Worm (Caenorhabditis elegans): Measurements from ENCODE around the gene pxmp-4.

pxmp-4 gene

ce11 chrIV:296849-297248, 40.1 kb downstream of the pxmp-4 start:
- TF ChIP-seq nhr-2 (tag; optimal IDR thresholded peaks at IDR 0.05), result no peak
- no peak for TF ChIP-seq drap-1 (GFP tag; optimal IDR thresholded peaks at IDR 0.05)
- TF ChIP-seq unc-120 (tag; optimal IDR thresholded peaks at IDR 0.05; ENCODE audit: poor library complexity, severe bottlenecking), result no peak
- no peak for TF ChIP-seq bed-3 (GFP tag; optimal IDR thresholded peaks at IDR 0.05)
- no peak for TF ChIP-seq mep-1 (tag; optimal IDR thresholded peaks at IDR 0.05)
- TF ChIP-seq ceh-43 (GFP tag; optimal IDR thresholded peaks at IDR 0.05), result no peak
- no peak for TF ChIP-seq ham-2 (GFP tag; optimal IDR thresholded peaks at IDR 0.05)
- no peak for TF ChIP-seq lin-32 (GFP tag; optimal IDR thresholded peaks at IDR 0.05)
- no peak for TF ChIP-seq nhr-237 (tag; optimal IDR thresholded peaks at IDR 0.05)
- TF ChIP-seq lin-13 (tag; optimal IDR thresholded peaks at IDR 0.05), result no peak
- TF ChIP-seq blmp-1 (tag; optimal IDR thresholded peaks at IDR 0.05), result no peak
- no peak for TF ChIP-seq mls-2 (tag; optimal IDR thresholded peaks at IDR 0.05)

- TF ChIP-seq lsy-2 (tag; optimal IDR thresholded peaks at IDR 0.05) (no peak), elt-1 (tag; optimal IDR thresholded peaks at IDR 0.05; ENCODE audit: borderline replicate concordance, insufficient read depth) (no peak), elt-3 (tag; optimal IDR thresholded peaks at IDR 0.05) (no peak)
These were observed 41.2 kb downstream of the pxmp-4 start for ce11 chrIV:295734-296201.

ce11 chrIV:294737-295136, 42.2 kb downstream of the pxmp-4 start:
- TF ChIP-seq hlh-1 (tag; optimal IDR thresholded peaks at IDR 0.05) (no peak), unc-120 (tag; optimal IDR thresholded peaks at IDR 0.05; ENCODE audit: poor library complexity, severe bottlenecking) (no peak), ces-1 (GFP tag; optimal IDR thresholded peaks at IDR 0.05) (no peak), bed-3 (GFP tag; optimal IDR thresholded peaks at IDR 0.05) (no peak), lsy-2 (tag; optimal IDR thresholded peaks at IDR 0.05) (no peak), tbx-8 (GFP tag; optimal IDR thresholded peaks at IDR 0.05) (no peak), sem-2 (GFP tag; optimal IDR thresholded peaks at IDR 0.05) (no peak), pha-4 (tag; optimal IDR thresholded peaks at IDR 0.05) (no peak), drap-1 (GFP tag; optimal IDR thresholded peaks at IDR 0.05) (no peak), mab-5 (tag; optimal IDR thresholded peaks at IDR 0.05) (no peak), snpc-4 (tag; optimal IDR thresholded peaks at IDR 0.05) (no peak), mep-1 (tag; optimal IDR thresholded peaks at IDR 0.05) (no peak), elt-1 (tag; optimal IDR thresholded peaks at IDR 0.05; ENCODE audit: borderline replicate concordance, insufficient read depth) (no peak), ztf-11 (tag; optimal IDR thresholded peaks at IDR 0.05) (no peak), ceh-43 (GFP tag; optimal IDR thresholded peaks at IDR 0.05) (no peak), sptf-1 (tag; optimal IDR thresholded peaks at IDR 0.05) (no peak), zip-8 (tag; optimal IDR thresholded peaks at IDR 0.05) (no peak), nhr-237 (tag; optimal IDR thresholded peaks at IDR 0.05) (no peak)

- TF ChIP-seq drap-1 (GFP tag; optimal IDR thresholded peaks at IDR 0.05), result no peak
- TF ChIP-seq lin-32 (GFP tag; optimal IDR thresholded peaks at IDR 0.05), result no peak
These were observed 42.8 kb downstream of the pxmp-4 start for ce11 chrIV:293995-294700.

- TF ChIP-seq cnd-1 (tag; optimal IDR thresholded peaks at IDR 0.05) (no peak), hlh-1 (tag; optimal IDR thresholded peaks at IDR 0.05) (no peak), nhr-237 (tag; optimal IDR thresholded peaks at IDR 0.05) (no peak), M03D4.4 (tag; optimal IDR thresholded peaks at IDR 0.05) (no peak), unc-39 (tag; optimal IDR thresholded peaks at IDR 0.05) (no peak), unc-120 (tag; optimal IDR thresholded peaks at IDR 0.05; ENCODE audit: poor library complexity, severe bottlenecking) (no peak), elt-3 (tag; optimal IDR thresholded peaks at IDR 0.05) (no peak), elt-1 (tag; optimal IDR thresholded peaks at IDR 0.05; ENCODE audit: borderline replicate concordance, insufficient read depth) (no peak), pha-4 (tag; optimal IDR thresholded peaks at IDR 0.05) (no peak), blmp-1 (tag; optimal IDR thresholded peaks at IDR 0.05) (no peak)
These were observed 43.7 kb downstream of the pxmp-4 start for ce11 chrIV:293163-293755.

Measured in whole organism, mixed stage, embryonic.